Worm (Caenorhabditis elegans): ENCODE data around the gene srlf-33.

ce11 chrIV:11959573-11959972 is 34.3 kb upstream of the srlf-33 start, which contains the start of gene tgt-1:
- no peak for TF ChIP-seq dao-5 (tag; optimal IDR thresholded peaks at IDR 0.05)
- no peak for TF ChIP-seq him-1 (tag; optimal IDR thresholded peaks at IDR 0.05)
